Fruit fly (Drosophila melanogaster) whole organism, wandering third instar larva: ENCODE data around the gene CG42534.

ENCODE experiments used
- Myc ChIP-seq: fragments of >200 bp; optimal IDR thresholded peaks from 2 replicates; lab custom pipeline; 2017
- ey ChIP-seq: fragments of 200-800 bp; sonication (Bioruptor generic); optimal IDR thresholded peaks from 2 replicates; lab custom pipeline; 2016; ENCODE audit warnings: missing biosample characterization, missing genetic modification characterization
- usp ChIP-seq: fragments of >200 bp; optimal IDR thresholded peaks from 2 replicates; lab custom pipeline; 2017; ENCODE audit warnings: missing biosample characterization, missing genetic modification characterization

DNA sequence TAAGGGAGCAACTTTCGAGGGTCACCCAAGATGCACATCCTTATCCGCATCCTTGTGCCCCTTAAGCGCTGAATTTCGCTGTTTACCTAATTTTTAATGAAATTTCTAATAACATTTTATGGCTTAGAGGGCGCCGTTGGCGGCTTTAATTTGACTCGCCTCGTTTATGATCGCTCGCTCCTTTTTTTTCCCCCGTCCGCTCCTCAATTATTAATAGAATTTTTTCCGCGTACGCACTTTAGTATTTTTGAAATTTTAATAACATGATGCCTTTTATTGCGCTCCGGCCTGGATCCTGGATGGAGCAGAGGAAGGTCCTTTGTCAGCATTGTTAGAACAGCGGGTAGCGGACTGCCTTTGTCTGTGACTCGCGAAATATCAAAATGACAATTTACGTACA is 28.2 kb downstream of the CG42534 start, which contains the start of gene CG46335:
- TF ChIP-seq usp (GFP tag; lab: Kevin White, UChicago) (no peak), ey (GFP tag; lab: Kevin White, UChicago) (no peak), Myc (no peak)
